Worm (Caenorhabditis elegans) whole organism, young adult: ENCODE measurements around the gene bcc-1.

ENCODE experiments used
- B0019.2 ChIP-seq: fragments of 200-800 bp; sonication (Bioruptor generic); conservative IDR thresholded peaks from 2 replicates; pipeline ENCODE4 v1.3.6; 2022; ENCODE audit warnings: missing genetic modification reagents, missing genetic modification characterization, missing compliant biosample characterization
- B0336.3 ChIP-seq: fragments of 200-800 bp; sonication (Bioruptor generic); IDR thresholded peaks from 2 replicates; pipeline ENCODE4 v1.3.6; 2022; ENCODE audit warnings: missing genetic modification characterization, missing compliant biosample characterization
- C17E4.6 ChIP-seq: fragments of 200-800 bp; sonication (Bioruptor generic); IDR thresholded peaks from 2 replicates; pipeline ENCODE4 v1.3.6; 2022; ENCODE audit warnings: missing genetic modification reagents, missing genetic modification characterization, missing compliant biosample characterization
- D2030.7 ChIP-seq: fragments of 200-800 bp; sonication (Bioruptor generic); IDR thresholded peaks from 2 replicates; pipeline ENCODE4 v1.3.6; 2022; ENCODE audit warnings: missing genetic modification reagents, missing genetic modification characterization, missing compliant biosample characterization
- F23B12.7 ChIP-seq: sonication (generic microtip); optimal IDR thresholded peaks from 2 replicates; lab custom pipeline; 2017; ENCODE audit warnings: missing genetic modification characterization, mild to moderate bottlenecking, missing compliant biosample characterization, antibody characterized with exemption, moderate library complexity; ENCODE audit not compliant: insufficient read depth
- F33H1.4 ChIP-seq: fragments of 200-800 bp; sonication (Bioruptor generic); IDR thresholded peaks from 2 replicates; pipeline ENCODE4 v1.3.6; 2022; ENCODE audit warnings: missing genetic modification reagents, missing genetic modification characterization, missing compliant biosample characterization
- F37B4.10 ChIP-seq: fragments of 200-800 bp; sonication (Bioruptor generic); IDR thresholded peaks from 2 replicates; pipeline ENCODE4 v1.3.6; 2022; ENCODE audit warnings: missing genetic modification characterization, missing compliant biosample characterization
- F39B2.1 ChIP-seq: fragments of 200-800 bp; sonication (Bioruptor generic); IDR thresholded peaks from 2 replicates; pipeline ENCODE4 v1.3.6; 2022; ENCODE audit warnings: missing genetic modification reagents, missing genetic modification characterization, missing compliant biosample characterization
- F49E8.2 ChIP-seq: sonication (generic microtip); optimal IDR thresholded peaks from 3 replicates; lab custom pipeline; 2017; ENCODE audit warnings: missing genetic modification characterization, mild to moderate bottlenecking, missing compliant biosample characterization, antibody characterized with exemption, moderate library complexity; ENCODE audit not compliant: insufficient read depth
- F52B5.7 ChIP-seq: sonication (generic microtip); optimal IDR thresholded peaks from 2 replicates; lab custom pipeline; 2016; ENCODE audit warnings: mild to moderate bottlenecking, missing genetic modification characterization, missing compliant biosample characterization
- F55B11.4 ChIP-seq: sonication (generic microtip); optimal IDR thresholded peaks from 2 replicates; lab custom pipeline; 2016; ENCODE audit warnings: missing compliant biosample characterization, missing genetic modification characterization, borderline replicate concordance; ENCODE audit not compliant: insufficient read depth
- T26A5.8 ChIP-seq: sonication (generic microtip); optimal IDR thresholded peaks from 2 replicates; lab custom pipeline; 2016; ENCODE audit warnings: missing genetic modification characterization, missing compliant biosample characterization
- Y53G8AR.9 ChIP-seq: fragments of 200-800 bp; sonication (Bioruptor generic); conservative IDR thresholded peaks from 2 replicates; pipeline ENCODE4 v1.3.6; 2022; ENCODE audit warnings: missing genetic modification reagents, missing genetic modification characterization, missing compliant biosample characterization
- ZK185.1 ChIP-seq: sonication (generic microtip); optimal IDR thresholded peaks from 2 replicates; lab custom pipeline; 2016; ENCODE audit warnings: mild to moderate bottlenecking, missing genetic modification characterization, missing compliant biosample characterization; ENCODE audit not compliant: poor library complexity, severe bottlenecking
- ama-1 ChIP-seq, 3 experiments: fragments of 150-350 bp in 1 of 3; sonication (generic microtip) in 2 of 3; optimal IDR thresholded peaks; 2 replicates each; lab custom pipeline; 2014 to 2018; ENCODE audit warnings: missing biosample characterization in 2 of 3, missing genetic modification characterization in 2 of 3, missing genetic modification reagents in 2 of 3
- aptf-3 ChIP-seq: fragments of 200-800 bp; sonication (Bioruptor generic); IDR thresholded peaks from 2 replicates; pipeline ENCODE4 v1.3.6; 2022; ENCODE audit warnings: missing genetic modification characterization, missing compliant biosample characterization
- athp-1 ChIP-seq: sonication (generic microtip); optimal IDR thresholded peaks from 2 replicates; lab custom pipeline; 2017; ENCODE audit warnings: mild to moderate bottlenecking, missing genetic modification characterization, missing compliant biosample characterization
- attf-6 ChIP-seq: fragments of 200-800 bp; sonication (Bioruptor generic); IDR thresholded peaks from 2 replicates; pipeline ENCODE4 v1.3.6; 2022; ENCODE audit warnings: missing genetic modification reagents, missing genetic modification characterization, missing compliant biosample characterization
- bed-1 ChIP-seq: fragments of 200-800 bp; sonication (Bioruptor generic); IDR thresholded peaks from 2 replicates; pipeline ENCODE4 v1.3.6; 2022; ENCODE audit warnings: missing genetic modification reagents, missing genetic modification characterization, missing compliant biosample characterization
- cebp-2 ChIP-seq: fragments of 200-800 bp; sonication (Bioruptor generic); IDR thresholded peaks from 2 replicates; pipeline ENCODE4 v1.3.6; 2022; ENCODE audit warnings: missing genetic modification characterization, missing compliant biosample characterization
- ceh-27 ChIP-seq: fragments of 200-800 bp; sonication (Bioruptor generic); optimal IDR thresholded peaks from 2 replicates; lab custom pipeline; 2018; ENCODE audit warnings: mild to moderate bottlenecking, missing genetic modification characterization, moderate library complexity, missing compliant biosample characterization
- ceh-58 ChIP-seq: fragments of 200-800 bp; sonication (Bioruptor generic); IDR thresholded peaks from 2 replicates; pipeline ENCODE4 v1.3.6; 2022; ENCODE audit warnings: missing genetic modification characterization, missing compliant biosample characterization
- ceh-91 ChIP-seq: fragments of 200-800 bp; sonication (Bioruptor generic); IDR thresholded peaks from 2 replicates; pipeline ENCODE4 v1.3.6; 2022; ENCODE audit warnings: missing genetic modification reagents, missing genetic modification characterization, missing compliant biosample characterization
- ekl-4 ChIP-seq: fragments of 200-800 bp; sonication (Bioruptor generic); IDR thresholded peaks from 2 replicates; pipeline ENCODE4 v1.3.6; 2022; ENCODE audit warnings: missing genetic modification reagents, missing genetic modification characterization, missing compliant biosample characterization
- gei-17 ChIP-seq: fragments of 200-800 bp; sonication (Bioruptor generic); optimal IDR thresholded peaks from 2 replicates; lab custom pipeline; 2018; ENCODE audit warnings: mild to moderate bottlenecking, missing genetic modification characterization, missing compliant biosample characterization
- hmg-1.2 ChIP-seq: fragments of 200-800 bp; sonication (Bioruptor generic); IDR thresholded peaks from 2 replicates; pipeline ENCODE4 v1.3.6; 2022; ENCODE audit warnings: missing genetic modification reagents, missing genetic modification characterization, missing compliant biosample characterization
- hsf-1 ChIP-seq: fragments of 200-800 bp; sonication (Bioruptor generic); IDR thresholded peaks from 2 replicates; pipeline ENCODE4 v1.3.6; 2022; ENCODE audit warnings: missing genetic modification reagents, missing genetic modification characterization, missing compliant biosample characterization
- lin-35 ChIP-seq, 3 experiments: fragments of 150-350 bp in 2 of 3; sonication (generic microtip) in 1 of 3; optimal IDR thresholded peaks; 2 replicates each; lab custom pipeline; 2014 to 2018; ENCODE audit warnings: missing biosample characterization in 3 of 3, missing genetic modification characterization in 3 of 3, missing genetic modification reagents in 3 of 3
- lin-54 ChIP-seq: fragments of 200-800 bp; sonication (Bioruptor generic); optimal IDR thresholded peaks from 2 replicates; lab custom pipeline; 2018; ENCODE audit warnings: mild to moderate bottlenecking, missing genetic modification characterization, missing compliant biosample characterization
- lsl-1 ChIP-seq: fragments of 200-800 bp; sonication (Bioruptor generic); optimal IDR thresholded peaks from 2 replicates; lab custom pipeline; 2018; ENCODE audit warnings: mild to moderate bottlenecking, missing genetic modification characterization, moderate library complexity, missing compliant biosample characterization
- madf-3 ChIP-seq: fragments of 200-800 bp; sonication (Bioruptor generic); IDR thresholded peaks from 2 replicates; pipeline ENCODE4 v1.3.6; 2022; ENCODE audit warnings: missing genetic modification reagents, missing genetic modification characterization, missing compliant biosample characterization
- madf-6 ChIP-seq: fragments of 200-800 bp; sonication (Bioruptor generic); IDR thresholded peaks from 2 replicates; pipeline ENCODE4 v1.3.6; 2022; ENCODE audit warnings: missing genetic modification reagents, missing genetic modification characterization, missing compliant biosample characterization
- madf-8 ChIP-seq: fragments of 200-800 bp; sonication (Bioruptor generic); conservative IDR thresholded peaks from 2 replicates; pipeline ENCODE4 v1.3.6; 2022; ENCODE audit warnings: missing genetic modification reagents, missing genetic modification characterization, missing compliant biosample characterization
- mcd-1 ChIP-seq: fragments of 200-800 bp; sonication (Bioruptor generic); IDR thresholded peaks from 2 replicates; pipeline ENCODE4 v1.3.6; 2022; ENCODE audit warnings: missing genetic modification reagents, missing genetic modification characterization, missing compliant biosample characterization
- mel-28 ChIP-seq: sonication (generic microtip); optimal IDR thresholded peaks from 2 replicates; lab custom pipeline; 2016; ENCODE audit warnings: borderline replicate concordance, mild to moderate bottlenecking, missing genetic modification characterization, missing compliant biosample characterization
- mxl-1 ChIP-seq: sonication (generic microtip); optimal IDR thresholded peaks from 2 replicates; lab custom pipeline; 2016; ENCODE audit warnings: missing genetic modification characterization, missing compliant biosample characterization
- nfya-2 ChIP-seq: fragments of 200-800 bp; sonication (Bioruptor generic); IDR thresholded peaks from 2 replicates; pipeline ENCODE4 v1.3.6; 2022; ENCODE audit warnings: missing genetic modification reagents, missing genetic modification characterization, missing compliant biosample characterization
- nhr-80 ChIP-seq: sonication (generic microtip); optimal IDR thresholded peaks from 2 replicates; lab custom pipeline; 2016; ENCODE audit warnings: missing genetic modification characterization, missing compliant biosample characterization
- rcor-1 ChIP-seq: fragments of 200-800 bp; sonication (Bioruptor generic); IDR thresholded peaks from 2 replicates; pipeline ENCODE4 v1.3.6; 2022; ENCODE audit warnings: missing genetic modification reagents, missing genetic modification characterization, missing compliant biosample characterization
- sdz-38 ChIP-seq: sonication (generic microtip); optimal IDR thresholded peaks from 2 replicates; lab custom pipeline; 2016; ENCODE audit warnings: missing genotype, missing genetic modification characterization, missing compliant biosample characterization
- snpc-3.4 ChIP-seq: sonication (generic microtip); optimal IDR thresholded peaks from 2 replicates; lab custom pipeline; 2017; ENCODE audit warnings: missing genetic modification characterization, mild to moderate bottlenecking, missing compliant biosample characterization, antibody characterized with exemption, moderate library complexity, missing genotype, missing genetic modification reagents
- snpc-4 ChIP-seq, 5 experiments: fragments of 150-350 bp in 1 of 5; sonication (generic microtip) in 4 of 5; optimal IDR thresholded peaks; 2 replicates each; lab custom pipeline; 2014 to 2018; ENCODE audit warnings: missing genetic modification characterization in 5 of 5, missing biosample characterization in 3 of 5, antibody characterized with exemption in 2 of 5, mild to moderate bottlenecking in 2 of 5, missing compliant biosample characterization in 2 of 5, missing genotype in 2 of 5, moderate library complexity in 2 of 5, missing genetic modification reagents in 1 of 5
- tbp1 ChIP-seq: fragments of 200-800 bp; sonication (Bioruptor generic); optimal IDR thresholded peaks from 2 replicates; lab custom pipeline; 2018; ENCODE audit warnings: mild to moderate bottlenecking, missing genetic modification characterization, missing compliant biosample characterization
- tlf-1 ChIP-seq: fragments of 200-800 bp; sonication (Bioruptor generic); optimal IDR thresholded peaks from 2 replicates; lab custom pipeline; 2018; ENCODE audit warnings: mild to moderate bottlenecking, missing genetic modification characterization, missing compliant biosample characterization
- unc-130 ChIP-seq: sonication (generic microtip); optimal IDR thresholded peaks from 2 replicates; lab custom pipeline; 2016; ENCODE audit warnings: missing genetic modification reagents, missing genetic modification characterization, missing compliant biosample characterization
- xnd-1 ChIP-seq: sonication (generic microtip); optimal IDR thresholded peaks from 2 replicates; lab custom pipeline; 2016; ENCODE audit warnings: missing genotype, missing genetic modification reagents, missing genetic modification characterization, missing compliant biosample characterization
- zim-3 ChIP-seq: sonication (generic microtip); optimal IDR thresholded peaks from 2 replicates; lab custom pipeline; 2017; ENCODE audit warnings: mild to moderate bottlenecking, missing genetic modification characterization, moderate library complexity, missing compliant biosample characterization

bcc-1 gene

ce11 chrIV:11109771-11110170 lies 17.4 kb upstream of the bcc-1 start, which contains the start of gene pigk-1:
Gene pigk-1 (minus strand): TSS chrIV:11110018.
- TF ChIP-seq xnd-1 (tag; lab: Kevin White, UChicago) (peak; percentile 40), F37B4.10 (GFP tag; lab: Robert Waterston, UW) (no peak), F52B5.7 (tag; lab: Kevin White, UChicago) (no peak), hsf-1 (GFP tag; lab: Robert Waterston, UW) (peak; percentile 77), mxl-1 (tag; lab: Kevin White, UChicago) (no peak), madf-8 (GFP tag; lab: Robert Waterston, UW) (peak; percentile 35; the same call in 1 of the 2 replicates), ceh-27 (peak; percentile 2), unc-130 (peak; percentile 34), hmg-1.2 (peak; percentile 37; the same call in 1 of the 2 replicates), lsl-1 (GFP tag; lab: Kevin White, UChicago) (peak; percentile 44), ekl-4 (GFP tag; lab: Robert Waterston, UW) (peak; percentile 57), tbp1 (GFP tag; lab: Kevin White, UChicago) (peak; percentile 50), mel-28 (no peak), bed-1 (GFP tag; lab: Robert Waterston, UW) (peak; percentile 69; the same call in 1 of the 2 replicates), nfya-2 (GFP tag; lab: Robert Waterston, UW) (peak; percentile 71; the same call in 1 of the 2 replicates), F49E8.2 (peak; percentile 69), madf-3 (GFP tag; lab: Robert Waterston, UW) (peak; percentile 81), tlf-1 (GFP tag; lab: Kevin White, UChicago) (peak; percentile 29), lin-35 (GFP tag; optimal IDR thresholded peaks at IDR 0.05; lab: Kevin White, UChicago) (no peak), rcor-1 (GFP tag; lab: Robert Waterston, UW) (peak; percentile 66; the same call in 1 of the 2 replicates), F55B11.4 (no peak), madf-6 (GFP tag; lab: Robert Waterston, UW) (peak; percentile 82), D2030.7 (GFP tag; lab: Robert Waterston, UW) (peak; percentile 38; the same call in 1 of the 2 replicates), T26A5.8 (tag; lab: Kevin White, UChicago) (peak; percentile 48), B0019.2 (GFP tag; lab: Robert Waterston, UW) (no peak), F39B2.1 (GFP tag; lab: Robert Waterston, UW) (peak; percentile 83), aptf-3 (GFP tag; lab: Robert Waterston, UW) (peak; percentile 17; the same call in 1 of the 2 replicates), ama-1 (optimal IDR thresholded peaks at IDR 0.05; lab: Kevin White, UChicago) (no peak), ama-1 (GFP tag; optimal IDR thresholded peaks at IDR 0.05; lab: Kevin White, UChicago) (peak in 1 of 2 experiments; percentile 30), nhr-80 (tag; lab: Kevin White, UChicago) (no peak), zim-3 (no peak), athp-1 (peak; percentile 28), Y53G8AR.9 (peak; percentile 24; the same call in 1 of the 2 replicates), B0336.3 (GFP tag; lab: Robert Waterston, UW) (peak; percentile 88), mcd-1 (peak; percentile 48; the same call in 1 of the 2 replicates), ZK185.1 (tag; lab: Kevin White, UChicago) (peak; percentile 30), cebp-2 (GFP tag; lab: Robert Waterston, UW) (0 out of 2 replicates have a peak, but pooled peaks have one; percentile 41), snpc-3.4 (tag; lab: Kevin White, UChicago) (peak; percentile 43), F33H1.4 (GFP tag; lab: Robert Waterston, UW) (peak; percentile 45), snpc-4 (GFP tag; optimal IDR thresholded peaks at IDR 0.05; lab: Kevin White, UChicago) (no peak), snpc-4 (tag; optimal IDR thresholded peaks at IDR 0.05; lab: Kevin White, UChicago) (peak in 2 of 4 experiments; percentile 10 to 41), ceh-91 (GFP tag; lab: Robert Waterston, UW) (no peak), gei-17 (GFP tag; lab: Kevin White, UChicago) (no peak), lin-54 (peak; percentile 56), C17E4.6 (GFP tag; lab: Robert Waterston, UW) (peak; percentile 73; the same call in 1 of the 2 replicates), sdz-38 (no peak), F23B12.7 (no peak), attf-6 (GFP tag; lab: Robert Waterston, UW) (peak; percentile 76), ceh-58 (GFP tag; lab: Robert Waterston, UW) (0 out of 2 replicates have a peak, but pooled peaks have one; percentile 76)
